Worm (Caenorhabditis elegans) whole organism, young adult: ENCODE measurements around the gene srd-46.

ENCODE experiments used
- F37B4.10 ChIP-seq: fragments of 200-800 bp; sonication (Bioruptor generic); IDR thresholded peaks from 2 replicates; pipeline ENCODE4 v1.3.6; 2022; ENCODE audit warnings: missing genetic modification characterization, missing compliant biosample characterization
- ceh-100 ChIP-seq: fragments of 200-800 bp; sonication (Bioruptor generic); IDR thresholded peaks from 2 replicates; pipeline ENCODE4 v1.3.6; 2022; ENCODE audit warnings: missing genetic modification reagents, missing genetic modification characterization, missing compliant biosample characterization
- dpl-1 ChIP-seq: fragments of 150-350 bp; optimal IDR thresholded peaks from 2 replicates; lab custom pipeline; 2014; ENCODE audit warnings: missing biosample characterization, missing genetic modification reagents, missing genetic modification characterization
- hsf-1 ChIP-seq: fragments of 200-800 bp; sonication (Bioruptor generic); IDR thresholded peaks from 2 replicates; pipeline ENCODE4 v1.3.6; 2022; ENCODE audit warnings: missing genetic modification reagents, missing genetic modification characterization, missing compliant biosample characterization
- lin-54 ChIP-seq: fragments of 200-800 bp; sonication (Bioruptor generic); optimal IDR thresholded peaks from 2 replicates; lab custom pipeline; 2018; ENCODE audit warnings: mild to moderate bottlenecking, missing genetic modification characterization, missing compliant biosample characterization
- madf-10 ChIP-seq: sonication (generic microtip); optimal IDR thresholded peaks from 2 replicates; lab custom pipeline; 2016; ENCODE audit warnings: mild to moderate bottlenecking, missing genetic modification characterization, missing compliant biosample characterization
- ztf-18 ChIP-seq: sonication (generic microtip); optimal IDR thresholded peaks from 2 replicates; lab custom pipeline; 2016; ENCODE audit warnings: missing genotype, mild to moderate bottlenecking, missing genetic modification characterization, missing compliant biosample characterization

DNA sequence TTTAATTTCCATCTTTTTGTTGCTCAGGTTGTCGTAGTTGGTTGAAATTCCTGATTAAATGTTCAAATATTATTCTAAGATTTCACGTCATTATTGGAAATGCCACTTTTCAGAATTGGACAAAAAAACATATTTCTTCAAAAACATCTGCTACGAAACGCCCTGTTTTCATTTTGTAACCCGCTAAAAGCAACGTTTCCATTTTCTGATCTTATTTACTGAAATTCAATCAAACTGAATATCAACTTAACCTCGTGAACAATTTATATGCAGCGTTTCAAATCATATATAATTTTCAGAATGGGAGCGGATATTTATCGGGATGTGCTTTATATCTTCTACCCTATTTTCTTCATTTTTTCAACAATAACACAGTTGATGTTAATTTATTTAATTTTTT lies 8.5 kb upstream of the srd-46 start, which contains the start of gene srd-40:
- TF ChIP-seq dpl-1 (GFP tag; lab: Kevin White, UChicago) (no peak), ceh-100 (GFP tag; lab: Robert Waterston, UW) (no peak), madf-10 (tag; lab: Kevin White, UChicago) (no peak), F37B4.10 (no peak), ztf-18 (tag; lab: Kevin White, UChicago) (no peak), lin-54 (GFP tag; lab: Kevin White, UChicago) (no peak), hsf-1 (GFP tag; lab: Robert Waterston, UW) (no peak)
